Worm (Caenorhabditis elegans) whole organism, L2 larva: ENCODE measurements around the gene ncr-1.

ENCODE experiments used
- blmp-1 ChIP-seq: sonication (generic microtip); optimal IDR thresholded peaks from 2 replicates; lab custom pipeline; 2017; ENCODE audit warnings: missing genetic modification characterization, mild to moderate bottlenecking, missing compliant biosample characterization, antibody characterized with exemption, moderate library complexity; ENCODE audit not compliant: insufficient read depth
- ceh-82 ChIP-seq: fragments of 150-350 bp; optimal IDR thresholded peaks from 2 replicates; lab custom pipeline; 2014; ENCODE audit warnings: missing biosample characterization, missing genetic modification characterization
- egl-27 ChIP-seq: sonication (generic microtip); optimal IDR thresholded peaks from 3 replicates; lab custom pipeline; 2017; ENCODE audit warnings: missing biosample characterization, missing genetic modification reagents, missing genetic modification characterization
- gmeb-1 ChIP-seq: fragments of 150-350 bp; optimal IDR thresholded peaks from 2 replicates; lab custom pipeline; 2014; ENCODE audit warnings: missing biosample characterization, missing genetic modification characterization
- nhr-12 ChIP-seq: fragments of 150-350 bp; optimal IDR thresholded peaks from 2 replicates; lab custom pipeline; 2014; ENCODE audit warnings: missing biosample characterization, missing genetic modification characterization
- snpc-4 ChIP-seq: fragments of 150-350 bp; optimal IDR thresholded peaks from 2 replicates; lab custom pipeline; 2014; ENCODE audit warnings: missing biosample characterization, missing genetic modification characterization
- unc-62 ChIP-seq: fragments of 150-350 bp; optimal IDR thresholded peaks from 2 replicates; lab custom pipeline; 2014; ENCODE audit warnings: missing biosample characterization, missing genetic modification reagents, missing genetic modification characterization

DNA sequence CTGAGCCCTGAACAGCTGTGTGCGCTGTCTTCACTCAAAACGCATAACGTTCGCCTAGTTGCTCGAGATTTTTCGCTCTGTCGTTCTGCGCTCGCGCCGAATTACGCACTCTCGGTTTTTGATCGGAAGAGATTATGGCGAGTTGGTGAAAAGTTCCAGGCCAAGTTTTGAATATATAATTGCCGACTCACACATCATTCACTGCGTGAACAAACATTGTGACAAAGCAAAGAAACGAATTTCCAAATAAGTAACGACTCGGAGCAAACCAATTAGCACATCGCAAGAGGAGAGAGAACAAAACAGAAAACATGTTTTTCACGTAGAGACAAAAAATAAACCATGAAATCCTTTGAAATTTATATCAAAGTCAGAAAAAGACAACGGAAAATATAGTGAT, 53.3 kb downstream of the ncr-1 start:
- no peak for TF ChIP-seq snpc-4 (tag; lab: Kevin White, UChicago)
- TF ChIP-seq nhr-12 (tag; lab: Kevin White, UChicago), result no peak
- no peak for TF ChIP-seq blmp-1 (tag; lab: Kevin White, UChicago)
- TF ChIP-seq gmeb-1 (tag; lab: Kevin White, UChicago), result no peak
- no peak for TF ChIP-seq ceh-82
- no peak for TF ChIP-seq unc-62 (GFP tag; lab: Kevin White, UChicago)
- no peak for TF ChIP-seq egl-27 (tag; lab: Kevin White, UChicago)
